Fruit fly (Drosophila melanogaster) whole organism, wandering third instar larva: ENCODE measurements around the gene Diap1.
A peak's percentile ranks its signal among the peaks of the same experiment; 100 is the strongest.

Experiments
- Abd-B ChIP-seq: fragments of >200 bp; optimal IDR thresholded peaks from 2 replicates; lab custom pipeline; 2017; ENCODE audit warnings: missing biosample characterization, missing genetic modification characterization
- CG32264 ChIP-seq: fragments of 200-800 bp; sonication (Bioruptor generic); optimal IDR thresholded peaks from 2 replicates; lab custom pipeline; 2016; ENCODE audit warnings: missing biosample characterization, missing genetic modification characterization
- CG9705 ChIP-seq: fragments of 200-800 bp; sonication (Bioruptor generic); optimal IDR thresholded peaks from 2 replicates; lab custom pipeline; 2018; ENCODE audit warnings: missing biosample characterization, mild to moderate bottlenecking, missing genetic modification characterization
- CrebA ChIP-seq: fragments of 200-800 bp; sonication (Bioruptor generic); optimal IDR thresholded peaks from 2 replicates; lab custom pipeline; 2016; ENCODE audit warnings: missing biosample characterization, mild to moderate bottlenecking, missing genetic modification characterization, borderline replicate concordance
- Dfd ChIP-seq: fragments of >200 bp; optimal IDR thresholded peaks from 2 replicates; lab custom pipeline; 2017; ENCODE audit warnings: missing biosample characterization, missing genetic modification characterization
- Dif ChIP-seq: fragments of 200-275, 200-300 bp; sonication (Bioruptor generic); optimal IDR thresholded peaks from 2 replicates; lab custom pipeline; 2018; ENCODE audit warnings: missing biosample characterization, missing genetic modification characterization; ENCODE audit not compliant: partially characterized antibody
- GATAd ChIP-seq: sonication (Bioruptor generic); optimal IDR thresholded peaks from 2 replicates; lab custom pipeline; 2016; ENCODE audit warnings: missing biosample characterization, missing genetic modification characterization
- HLH106 ChIP-seq: fragments of 200-800 bp; optimal IDR thresholded peaks from 3 replicates; lab custom pipeline; 2019; ENCODE audit warnings: missing biosample characterization, mild to moderate bottlenecking, missing genetic modification characterization, moderate library complexity
- Hnf4 ChIP-seq: fragments of 200-800 bp; sonication (Bioruptor generic); optimal IDR thresholded peaks from 2 replicates; lab custom pipeline; 2016; ENCODE audit warnings: missing biosample characterization, mild to moderate bottlenecking, missing genetic modification characterization
- Hr78 ChIP-seq: fragments of >200 bp; optimal IDR thresholded peaks from 2 replicates; lab custom pipeline; 2017; ENCODE audit warnings: missing biosample characterization, missing genetic modification characterization
- Hr83 ChIP-seq: fragments of 200-300 bp; sonication (Bioruptor generic); optimal IDR thresholded peaks from 2 replicates; lab custom pipeline; 2016; ENCODE audit warnings: missing biosample characterization, mild to moderate bottlenecking, missing genetic modification characterization, moderate library complexity; ENCODE audit not compliant: poor library complexity, severe bottlenecking
- Jra ChIP-seq: sonication (Bioruptor generic); optimal IDR thresholded peaks from 2 replicates; lab custom pipeline; 2016; ENCODE audit warnings: missing biosample characterization, missing genetic modification characterization
- Mio ChIP-seq: sonication (Bioruptor generic); optimal IDR thresholded peaks from 2 replicates; lab custom pipeline; 2016; ENCODE audit warnings: missing biosample characterization, missing genetic modification characterization
- OdsH ChIP-seq: fragments of 200-800 bp; sonication (Bioruptor generic); optimal IDR thresholded peaks from 2 replicates; lab custom pipeline; 2016; ENCODE audit warnings: missing biosample characterization, mild to moderate bottlenecking, missing genetic modification characterization
- Rel ChIP-seq, 2 experiments: fragments of 200-800 bp; sonication (Bioruptor generic) in 1 of 2; optimal IDR thresholded peaks; 2 replicates in 1 of 2; 3 replicates in 1 of 2; lab custom pipeline; 2016 to 2019; ENCODE audit warnings: mild to moderate bottlenecking in 2 of 2, missing biosample characterization in 2 of 2, missing genetic modification characterization in 2 of 2, moderate library complexity in 1 of 2
- Sp1 ChIP-seq: fragments of 200-800 bp; sonication (Bioruptor generic); optimal IDR thresholded peaks from 3 replicates; lab custom pipeline; 2019; ENCODE audit warnings: missing biosample characterization, mild to moderate bottlenecking, missing genetic modification characterization, moderate library complexity
- Vsx2 ChIP-seq: fragments of 200-300, 225-300 bp; sonication (Bioruptor generic); optimal IDR thresholded peaks from 2 replicates; lab custom pipeline; 2018; ENCODE audit warnings: missing biosample characterization, missing genetic modification characterization; ENCODE audit not compliant: partially characterized antibody
- brk ChIP-seq: fragments of 200-800 bp; sonication (Bioruptor generic); optimal IDR thresholded peaks from 2 replicates; lab custom pipeline; 2016; ENCODE audit warnings: missing biosample characterization, mild to moderate bottlenecking, missing genetic modification characterization
- dl ChIP-seq, 2 experiments: fragments of 175-275, 200-275 bp in 1 of 2; fragments of 200-275 bp in 1 of 2; sonication (Bioruptor generic); optimal IDR thresholded peaks; lab custom pipeline; 2018; ENCODE audit warnings: mild to moderate bottlenecking in 2 of 2, missing biosample characterization in 2 of 2, missing genetic modification characterization in 2 of 2, moderate library complexity in 2 of 2; ENCODE audit not compliant: partially characterized antibody in 2 of 2, insufficient read depth in 1 of 2
- dmrt93B ChIP-seq: fragments of 200-800 bp; sonication (Bioruptor generic); optimal IDR thresholded peaks from 2 replicates; lab custom pipeline; 2018; ENCODE audit warnings: missing biosample characterization, mild to moderate bottlenecking, missing genetic modification characterization
- dsf ChIP-seq: sonication (Bioruptor generic); optimal IDR thresholded peaks from 2 replicates; lab custom pipeline; 2016; ENCODE audit warnings: missing biosample characterization, missing genetic modification characterization, borderline replicate concordance
- ey ChIP-seq: fragments of 200-800 bp; sonication (Bioruptor generic); optimal IDR thresholded peaks from 2 replicates; lab custom pipeline; 2016; ENCODE audit warnings: missing biosample characterization, missing genetic modification characterization
- foxo ChIP-seq, 2 experiments: fragments of 200-800 bp; sonication (Bioruptor generic); optimal IDR thresholded peaks; 2 replicates in 1 of 2; 3 replicates in 1 of 2; lab custom pipeline; 2016 to 2017; ENCODE audit warnings: missing biosample characterization in 2 of 2, missing genetic modification characterization in 2 of 2
- fru ChIP-seq: fragments of 200-800 bp; sonication (Bioruptor generic); optimal IDR thresholded peaks from 3 replicates; lab custom pipeline; 2016; ENCODE audit warnings: missing biosample characterization, mild to moderate bottlenecking, missing genetic modification characterization
- h ChIP-seq: fragments of 200-800 bp; sonication (Bioruptor generic); optimal IDR thresholded peaks from 3 replicates; lab custom pipeline; 2016; ENCODE audit warnings: missing biosample characterization, mild to moderate bottlenecking, missing genetic modification characterization
- jim ChIP-seq: fragments of 175-275, 200-325 bp; sonication (Bioruptor generic); optimal IDR thresholded peaks from 2 replicates; lab custom pipeline; 2016; ENCODE audit warnings: missing biosample characterization, mild to moderate bottlenecking, missing genetic modification characterization
- lola ChIP-seq: fragments of >200 bp; optimal IDR thresholded peaks from 2 replicates; lab custom pipeline; 2017; ENCODE audit warnings: missing biosample characterization, missing genetic modification characterization
- pan ChIP-seq: fragments of >200 bp; optimal IDR thresholded peaks from 2 replicates; lab custom pipeline; 2017
- psq ChIP-seq: fragments of 200-800 bp; sonication (Bioruptor generic); optimal IDR thresholded peaks from 3 replicates; lab custom pipeline; 2017; ENCODE audit warnings: missing biosample characterization, mild to moderate bottlenecking, missing genetic modification characterization, moderate library complexity
- rgr ChIP-seq: fragments of 200-800 bp; sonication (Bioruptor generic); optimal IDR thresholded peaks from 3 replicates; lab custom pipeline; 2016; ENCODE audit warnings: missing biosample characterization, mild to moderate bottlenecking, missing genetic modification characterization
- sage ChIP-seq: fragments of 200-800 bp; sonication (Bioruptor generic); optimal IDR thresholded peaks from 2 replicates; lab custom pipeline; 2016; ENCODE audit warnings: missing biosample characterization, mild to moderate bottlenecking, missing genetic modification characterization
- sv ChIP-seq: fragments of 200-800 bp; sonication (Bioruptor generic); optimal IDR thresholded peaks from 3 replicates; lab custom pipeline; 2016; ENCODE audit warnings: missing biosample characterization, missing genetic modification characterization
- tai ChIP-seq: sonication (Bioruptor generic); optimal IDR thresholded peaks from 2 replicates; lab custom pipeline; 2016; ENCODE audit warnings: missing biosample characterization, missing genetic modification characterization
- usp ChIP-seq: fragments of >200 bp; optimal IDR thresholded peaks from 2 replicates; lab custom pipeline; 2017; ENCODE audit warnings: missing biosample characterization, missing genetic modification characterization
- woc ChIP-seq: sonication (Bioruptor generic); optimal IDR thresholded peaks from 2 replicates; lab custom pipeline; 2016; ENCODE audit warnings: missing biosample characterization, mild to moderate bottlenecking, missing genetic modification characterization

Diap1 gene

dm6 chr3L:16042080-16042344 lies 8.8 kb downstream of the Diap1 start:
- TF ChIP-seq dmrt93B (GFP tag; lab: Kevin White, UChicago) = no peak
- no peak for TF ChIP-seq sage (GFP tag; lab: Kevin White, UChicago)
- TF ChIP-seq brk (GFP tag; lab: Kevin White, UChicago) = no peak
- TF ChIP-seq ey = no peak
- TF ChIP-seq HLH106 (tag; lab: Kevin White, UChicago) = no peak
- no peak for TF ChIP-seq pan (lab: Kevin White, UChicago)
- no peak for TF ChIP-seq Hr78 (GFP tag; lab: Kevin White, UChicago)

- TF ChIP-seq OdsH (no peak), CG9705 (GFP tag; lab: Kevin White, UChicago) (no peak), Sp1 (GFP tag; lab: Kevin White, UChicago) (peak; percentile 51), HLH106 (tag; lab: Kevin White, UChicago) (no peak), sv (GFP tag; lab: Kevin White, UChicago) (no peak), Hnf4 (peak; percentile 79), Dif (GFP tag; lab: Kevin White, UChicago) (peak; percentile 61), Hr83 (peak; percentile 58), Dfd (GFP tag; lab: Kevin White, UChicago) (no peak), fru (GFP tag; lab: Kevin White, UChicago) (peak; percentile 16), Mio (no peak), Rel (GFP tag; optimal IDR thresholded peaks at IDR 0.05; lab: Kevin White, UChicago) (no peak), Rel (tag; optimal IDR thresholded peaks at IDR 0.05; lab: Kevin White, UChicago) (peak; percentile 46), h (GFP tag; lab: Kevin White, UChicago) (no peak), psq (GFP tag; lab: Kevin White, UChicago) (peak; percentile 32), dsf (no peak), rgr (GFP tag; lab: Kevin White, UChicago) (no peak), brk (GFP tag; lab: Kevin White, UChicago) (peak; percentile 30), woc (peak; percentile 23), Hr78 (GFP tag; lab: Kevin White, UChicago) (no peak), dl (GFP tag; optimal IDR thresholded peaks at IDR 0.05; lab: Kevin White, UChicago; ENCODE audit: insufficient read depth in 1 of 2, partially characterized antibody in 2 of 2) (peak in 1 of 2 experiments; percentile 5), CG32264 (no peak)
These were observed 9.4 kb downstream of the Diap1 start for dm6 chr3L:16041260-16042079.

- TF ChIP-seq Dif (GFP tag; lab: Kevin White, UChicago) (peak; percentile 16), CrebA (GFP tag; lab: Kevin White, UChicago) (no peak), brk (GFP tag; lab: Kevin White, UChicago) (no peak)
These were observed 10.4 kb downstream of the Diap1 start for dm6 chr3L:16040389-16040788.

- TF ChIP-seq Jra (no peak), rgr (GFP tag; lab: Kevin White, UChicago) (no peak), Hr78 (GFP tag; lab: Kevin White, UChicago) (no peak), Abd-B (no peak)
These were observed 11.8 kb downstream of the Diap1 start for dm6 chr3L:16039063-16039462.

dm6 chr3L:16037690-16038332 lies 13.0 kb downstream of the Diap1 start:
- TF ChIP-seq sv (GFP tag; lab: Kevin White, UChicago) = no peak
- peak in 1 of 2 experiments; percentile 24 for TF ChIP-seq dl (GFP tag; optimal IDR thresholded peaks at IDR 0.05; lab: Kevin White, UChicago; ENCODE audit: insufficient read depth in 1 of 2, partially characterized antibody in 2 of 2)
- no peak for TF ChIP-seq Dif (GFP tag; lab: Kevin White, UChicago)
- peak; percentile 52 for TF ChIP-seq HLH106 (tag; lab: Kevin White, UChicago)
- no peak for TF ChIP-seq usp (GFP tag; lab: Kevin White, UChicago)
- no peak for TF ChIP-seq jim
- no peak for TF ChIP-seq lola (GFP tag; lab: Kevin White, UChicago)
- peak; percentile 5 for TF ChIP-seq tai (GFP tag; lab: Kevin White, UChicago)
- TF ChIP-seq sage (GFP tag; lab: Kevin White, UChicago) = no peak
- TF ChIP-seq ey = peak; percentile 57
- no peak for TF ChIP-seq CG32264
- TF ChIP-seq OdsH = peak; percentile 47
- no peak for TF ChIP-seq CG9705 (GFP tag; lab: Kevin White, UChicago)
- no peak for TF ChIP-seq Mio
- TF ChIP-seq foxo (GFP tag; optimal IDR thresholded peaks at IDR 0.05; lab: Kevin White, UChicago) = peak in 1 of 2 experiments; percentile 72
- no peak for TF ChIP-seq GATAd (GFP tag; lab: Kevin White, UChicago)
- TF ChIP-seq CrebA (GFP tag; lab: Kevin White, UChicago) = peak; percentile 5
- peak; percentile 64 for TF ChIP-seq h (GFP tag; lab: Kevin White, UChicago)
- no peak for TF ChIP-seq dmrt93B (GFP tag; lab: Kevin White, UChicago)
- TF ChIP-seq fru (GFP tag; lab: Kevin White, UChicago) = no peak
- no peak for TF ChIP-seq Hr83
- peak; percentile 9 for TF ChIP-seq brk (GFP tag; lab: Kevin White, UChicago)
- no peak for TF ChIP-seq pan (lab: Kevin White, UChicago)
- no peak for TF ChIP-seq Vsx2
- TF ChIP-seq rgr (GFP tag; lab: Kevin White, UChicago) = peak; percentile 49
- no peak for TF ChIP-seq Hr78 (GFP tag; lab: Kevin White, UChicago)
- TF ChIP-seq Sp1 (GFP tag; lab: Kevin White, UChicago) = peak; percentile 49
- TF ChIP-seq woc = peak; percentile 13
- no peak for TF ChIP-seq Dfd (GFP tag; lab: Kevin White, UChicago)
